In the genomic region with DNA sequence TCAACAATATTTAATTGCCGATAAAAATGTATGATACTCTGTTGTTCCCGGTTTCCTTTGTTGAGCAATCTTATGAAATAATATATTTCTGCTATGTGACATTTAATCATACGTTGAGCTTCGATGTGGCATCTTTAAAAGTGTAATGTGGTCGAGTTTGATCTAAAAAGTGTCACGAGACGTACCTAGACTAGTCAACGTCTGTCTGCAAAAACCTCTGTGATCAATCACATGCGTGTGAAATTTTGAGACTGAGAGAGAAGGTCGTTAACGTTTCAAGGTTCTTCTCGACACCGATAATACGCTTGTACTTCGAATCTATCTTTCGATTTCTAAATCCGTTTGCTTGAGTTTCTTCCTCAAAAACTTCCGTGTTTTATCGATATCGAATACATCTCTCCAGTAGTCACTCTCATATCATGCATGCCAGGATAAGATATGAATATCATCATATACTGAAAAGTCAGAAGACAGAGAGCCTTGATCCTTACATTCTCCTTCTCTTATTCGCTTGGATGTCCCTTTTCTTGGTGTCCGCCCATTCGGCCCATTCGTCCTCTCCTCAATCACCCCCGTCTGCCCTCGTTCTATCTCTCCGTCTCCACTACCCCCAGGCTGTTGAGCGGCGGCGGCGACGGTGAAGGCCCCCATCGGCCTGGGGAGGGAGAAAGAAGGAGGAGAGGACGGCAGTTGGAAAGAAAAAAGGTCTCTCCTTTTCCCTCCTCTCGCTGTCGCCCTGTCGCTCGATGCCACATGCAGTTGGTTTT, we compare ENCODE assay signal across 5 worm cellular contexts.
A peak's percentile ranks its signal among the peaks of the same experiment; 100 is the strongest.
TF ChIP-seq lines count a peak whose summit lies in the region.

No protein-coding gene starts in this region.

TF ChIP-seq in whole organism, L1 larva, 84 proteins besides CTCF, POLR2A, EP300 and RAD21 (continues in another document):
- TF ChIP-seq ets-5 (GFP tag; IDR thresholded peaks at IDR 0.05; lab: Robert Waterston, UW) (no peak), ceh-90 (tag; optimal IDR thresholded peaks at IDR 0.05; lab: Kevin White, UChicago) (peak; percentile 30), sptf-1 (tag; optimal IDR thresholded peaks at IDR 0.05; lab: Kevin White, UChicago) (no peak), nhr-77 (tag; optimal IDR thresholded peaks at IDR 0.05; lab: Kevin White, UChicago) (no peak), fkh-10 (GFP tag; optimal IDR thresholded peaks at IDR 0.05; lab: Kevin White, UChicago) (no peak), egl-27 (tag; optimal IDR thresholded peaks at IDR 0.05; lab: Kevin White, UChicago) (no peak), dpl-1 (GFP tag; optimal IDR thresholded peaks at IDR 0.05; lab: Kevin White, UChicago) (peak; percentile 0 to 53 (median 17)), lin-13 (GFP tag; optimal IDR thresholded peaks at IDR 0.05; lab: Kevin White, UChicago) (no peak), dsc-1 (tag; optimal IDR thresholded peaks at IDR 0.05; lab: Kevin White, UChicago) (peak; percentile 15), aha-1 (tag; optimal IDR thresholded peaks at IDR 0.05; lab: Kevin White, UChicago) (peak; percentile 22), ces-1 (GFP tag; optimal IDR thresholded peaks at IDR 0.05; lab: Kevin White, UChicago) (no peak), ceh-8 (GFP tag; optimal IDR thresholded peaks at IDR 0.05; lab: Kevin White, UChicago) (peak; percentile 42), ceh-63 (GFP tag; optimal IDR thresholded peaks at IDR 0.05; lab: Kevin White, UChicago) (no peak), sox-4 (tag; optimal IDR thresholded peaks at IDR 0.05; lab: Kevin White, UChicago) (no peak), unc-62 (GFP tag; optimal IDR thresholded peaks at IDR 0.05; lab: Kevin White, UChicago) (no peak), isw-1 (GFP tag; IDR thresholded peaks at IDR 0.05; lab: Robert Waterston, UW) (no peak), snpc-4 (tag; optimal IDR thresholded peaks at IDR 0.05; lab: Kevin White, UChicago) (no peak)

TF ChIP-seq in whole organism, L3 larva, 47 proteins besides CTCF, POLR2A, EP300 and RAD21 (continues in another document):
- TF ChIP-seq tbx-2 (tag; optimal IDR thresholded peaks at IDR 0.05; lab: Kevin White, UChicago) (peak; percentile 0), ceh-28 (tag; optimal IDR thresholded peaks at IDR 0.05; lab: Kevin White, UChicago) (peak; percentile 44), ZK546.5 (tag; optimal IDR thresholded peaks at IDR 0.05; lab: Kevin White, UChicago) (no peak), jun-1 (tag; optimal IDR thresholded peaks at IDR 0.05; lab: Kevin White, UChicago) (no peak), nhr-28 (tag; optimal IDR thresholded peaks at IDR 0.05; lab: Kevin White, UChicago) (no peak), fkh-2 (tag; optimal IDR thresholded peaks at IDR 0.05; lab: Kevin White, UChicago) (no peak), ama-1 (optimal IDR thresholded peaks at IDR 0.05; lab: Kevin White, UChicago) (peak; percentile 40), lin-15B (tag; optimal IDR thresholded peaks at IDR 0.05; lab: Kevin White, UChicago) (no peak), pha-4 (tag; optimal IDR thresholded peaks at IDR 0.05; lab: Kevin White, UChicago) (peak; percentile 69), ztf-4 (tag; optimal IDR thresholded peaks at IDR 0.05; lab: Kevin White, UChicago) (peak; percentile 50), nhr-23 (tag; optimal IDR thresholded peaks at IDR 0.05; lab: Kevin White, UChicago) (peak; percentile 49), egl-5 (tag; optimal IDR thresholded peaks at IDR 0.05; lab: Kevin White, UChicago) (no peak), unc-62 (GFP tag; optimal IDR thresholded peaks at IDR 0.05; lab: Kevin White, UChicago) (peak; percentile 42), nfya-1 (tag; optimal IDR thresholded peaks at IDR 0.05; lab: Kevin White, UChicago; ENCODE audit: insufficient read depth) (peak; percentile 85), nhr-25 (tag; optimal IDR thresholded peaks at IDR 0.05; lab: Kevin White, UChicago) (peak; percentile 94), lin-39 (tag; optimal IDR thresholded peaks at IDR 0.05; lab: Kevin White, UChicago) (peak; percentile 79), aly-2 (tag; optimal IDR thresholded peaks at IDR 0.05; lab: Kevin White, UChicago) (no peak)

TF ChIP-seq in whole organism, early embryonic, 17 proteins besides CTCF, POLR2A, EP300 and RAD21:
- TF ChIP-seq aly-1 (tag; optimal IDR thresholded peaks at IDR 0.05; lab: Kevin White, UChicago) (peak; percentile 76), flt-1 (GFP tag; IDR thresholded peaks at IDR 0.05; lab: Robert Waterston, UW) (0 out of 2 replicates have a peak, but pooled peaks have one; percentile 43), hnd-1 (tag; optimal IDR thresholded peaks at IDR 0.05; lab: Kevin White, UChicago) (no peak), ets-7 (tag; optimal IDR thresholded peaks at IDR 0.05; lab: Kevin White, UChicago) (peak; percentile 35), hmbx-1 (tag; optimal IDR thresholded peaks at IDR 0.05; lab: Kevin White, UChicago) (no peak), sea-1 (GFP tag; conservative IDR thresholded peaks at IDR 0.05; lab: Robert Waterston, UW) (0 out of 2 replicates have a peak, but pooled peaks have one; percentile 32), pes-1 (GFP tag; IDR thresholded peaks at IDR 0.05; lab: Robert Waterston, UW) (peak; percentile 38; the same call in 1 of the 2 replicates), ceh-13 (GFP tag; optimal IDR thresholded peaks at IDR 0.05; lab: Kevin White, UChicago) (no peak), tbx-37 (GFP tag; conservative IDR thresholded peaks at IDR 0.05; lab: Robert Waterston, UW) (peak; percentile 50; the same call in 1 of the 2 replicates), tra-4 (tag; optimal IDR thresholded peaks at IDR 0.05; lab: Kevin White, UChicago) (no peak), F13C5.2 (tag; optimal IDR thresholded peaks at IDR 0.05; lab: Kevin White, UChicago) (peak; percentile 64), tbx-11 (GFP tag; IDR thresholded peaks at IDR 0.05; lab: Robert Waterston, UW) (no peak), hmg-4 (GFP tag; optimal IDR thresholded peaks at IDR 0.05; lab: Kevin White, UChicago) (peak; percentile 91), B0310.2 (tag; optimal IDR thresholded peaks at IDR 0.05; lab: Kevin White, UChicago) (no peak), ama-1 (optimal IDR thresholded peaks at IDR 0.05; lab: Kevin White, UChicago) (no peak), ceh-36 (tag; optimal IDR thresholded peaks at IDR 0.05; lab: Kevin White, UChicago) (no peak), scrt-1 (GFP tag; IDR thresholded peaks at IDR 0.05; lab: Robert Waterston, UW) (peak; percentile 64; the same call in 1 of the 2 replicates)

TF ChIP-seq in whole organism, midembryonic, 9 proteins besides CTCF, POLR2A, EP300 and RAD21:
- TF ChIP-seq klf-2 (GFP tag; conservative IDR thresholded peaks at IDR 0.05; lab: Robert Waterston, UW), result no peak
- no peak for TF ChIP-seq T22C8.4 (GFP tag; IDR thresholded peaks at IDR 0.05; lab: Robert Waterston, UW)
- TF ChIP-seq ztf-29 (GFP tag; IDR thresholded peaks at IDR 0.05; lab: Robert Waterston, UW), result no peak
- 0 out of 2 replicates have a peak, but pooled peaks have one; percentile 33 for TF ChIP-seq flt-1 (GFP tag; IDR thresholded peaks at IDR 0.05; lab: Robert Waterston, UW)
- 0 out of 2 replicates have a peak, but pooled peaks have one; percentile 49 for TF ChIP-seq tab-1 (GFP tag; IDR thresholded peaks at IDR 0.05; lab: Robert Waterston, UW)
- no peak for TF ChIP-seq cog-1 (tag; optimal IDR thresholded peaks at IDR 0.05; lab: Kevin White, UChicago)
- no peak for TF ChIP-seq ref-1 (GFP tag; conservative IDR thresholded peaks at IDR 0.05; lab: Robert Waterston, UW)
- TF ChIP-seq ztf-23 (GFP tag; IDR thresholded peaks at IDR 0.05; lab: Robert Waterston, UW), result peak; percentile 72
- TF ChIP-seq med-1 (GFP tag; optimal IDR thresholded peaks at IDR 0.05; lab: Kevin White, UChicago; ENCODE audit: insufficient read depth), result no peak

TF ChIP-seq in whole organism, young adult, 124 proteins besides CTCF, POLR2A, EP300 and RAD21 (continues in another document):
- no peak for TF ChIP-seq D2030.7 (GFP tag; IDR thresholded peaks at IDR 0.05; lab: Robert Waterston, UW)
- no peak for TF ChIP-seq efl-1 (GFP tag; optimal IDR thresholded peaks at IDR 0.05; lab: Kevin White, UChicago)
- no peak for TF ChIP-seq dpl-1 (GFP tag; optimal IDR thresholded peaks at IDR 0.05; lab: Kevin White, UChicago)
- TF ChIP-seq nfyb-1 (GFP tag; IDR thresholded peaks at IDR 0.05; lab: Robert Waterston, UW), result no peak
- TF ChIP-seq egrh-3 (GFP tag; IDR thresholded peaks at IDR 0.05; lab: Robert Waterston, UW), result peak; percentile 90
- no peak for TF ChIP-seq aptf-2 (GFP tag; conservative IDR thresholded peaks at IDR 0.05; lab: Robert Waterston, UW)
- no peak for TF ChIP-seq nfya-1 (tag; optimal IDR thresholded peaks at IDR 0.05; lab: Kevin White, UChicago; ENCODE audit: borderline replicate concordance, insufficient read depth)
- 0 out of 2 replicates have a peak, but pooled peaks have one; percentile 12 for TF ChIP-seq rcor-1 (GFP tag; IDR thresholded peaks at IDR 0.05; lab: Robert Waterston, UW)
- TF ChIP-seq lin-35 (GFP tag; optimal IDR thresholded peaks at IDR 0.05; lab: Kevin White, UChicago), result no peak
- no peak for TF ChIP-seq nhr-27 (tag; optimal IDR thresholded peaks at IDR 0.05; lab: Kevin White, UChicago)
- no peak for TF ChIP-seq madf-3 (GFP tag; IDR thresholded peaks at IDR 0.05; lab: Robert Waterston, UW)
- peak; percentile 6 for TF ChIP-seq madf-10 (tag; optimal IDR thresholded peaks at IDR 0.05; lab: Kevin White, UChicago)
- TF ChIP-seq ztf-22 (GFP tag; optimal IDR thresholded peaks at IDR 0.05; lab: Kevin White, UChicago), result no peak
- TF ChIP-seq die-1 (tag; optimal IDR thresholded peaks at IDR 0.05; lab: Kevin White, UChicago), result no peak
- no peak for TF ChIP-seq F49E8.2 (tag; optimal IDR thresholded peaks at IDR 0.05; lab: Kevin White, UChicago; ENCODE audit: insufficient read depth)
- peak; percentile 11 for TF ChIP-seq tbp1 (GFP tag; optimal IDR thresholded peaks at IDR 0.05; lab: Kevin White, UChicago)
- TF ChIP-seq repo-1 (tag; optimal IDR thresholded peaks at IDR 0.05; lab: Kevin White, UChicago), result peak; percentile 28
- TF ChIP-seq Y56A3A.18 (GFP tag; IDR thresholded peaks at IDR 0.05; lab: Robert Waterston, UW), result no peak
- TF ChIP-seq Y79H2A.3 (GFP tag; conservative IDR thresholded peaks at IDR 0.05; lab: Robert Waterston, UW), result no peak
- no peak for TF ChIP-seq nfya-2 (GFP tag; IDR thresholded peaks at IDR 0.05; lab: Robert Waterston, UW)
- TF ChIP-seq Y53G8AR.9 (GFP tag; conservative IDR thresholded peaks at IDR 0.05; lab: Robert Waterston, UW), result no peak
- no peak for TF ChIP-seq T26A5.8 (tag; optimal IDR thresholded peaks at IDR 0.05; lab: Kevin White, UChicago)
- TF ChIP-seq dox-1 (GFP tag; IDR thresholded peaks at IDR 0.05; lab: Robert Waterston, UW), result peak; percentile 65
- no peak for TF ChIP-seq athp-1 (tag; optimal IDR thresholded peaks at IDR 0.05; lab: Kevin White, UChicago)
- TF ChIP-seq ZK185.1 (tag; optimal IDR thresholded peaks at IDR 0.05; lab: Kevin White, UChicago; ENCODE audit: poor library complexity, severe bottlenecking), result no peak
- TF ChIP-seq nhr-120 (GFP tag; IDR thresholded peaks at IDR 0.05; lab: Robert Waterston, UW), result no peak
- peak; percentile 25 for TF ChIP-seq ceh-27 (GFP tag; optimal IDR thresholded peaks at IDR 0.05; lab: Kevin White, UChicago)
- TF ChIP-seq ceh-58 (GFP tag; IDR thresholded peaks at IDR 0.05; lab: Robert Waterston, UW), result no peak
- TF ChIP-seq madf-8 (GFP tag; conservative IDR thresholded peaks at IDR 0.05; lab: Robert Waterston, UW), result no peak
